Worm (Caenorhabditis elegans): Measurements from ENCODE around the gene mct-5.

ce11 chrII:7070434-7070833 is 28.0 kb downstream of the mct-5 start:
- TF ChIP-seq aly-2 (tag; optimal IDR thresholded peaks at IDR 0.05), result no peak
- no peak for TF ChIP-seq ztf-4 (tag; optimal IDR thresholded peaks at IDR 0.05)
- no peak for TF ChIP-seq daf-12 (tag; optimal IDR thresholded peaks at IDR 0.05)
- TF ChIP-seq nhr-76 (tag; optimal IDR thresholded peaks at IDR 0.05), result no peak
- TF ChIP-seq ZK546.5 (tag; optimal IDR thresholded peaks at IDR 0.05), result no peak
- no peak for TF ChIP-seq zag-1 (tag; optimal IDR thresholded peaks at IDR 0.05)
- no peak for TF ChIP-seq nhr-11 (tag; optimal IDR thresholded peaks at IDR 0.05)
- no peak for TF ChIP-seq lsy-12 (tag; optimal IDR thresholded peaks at IDR 0.05)
- no peak for TF ChIP-seq nhr-237 (tag; optimal IDR thresholded peaks at IDR 0.05)
